Worm (Caenorhabditis elegans) whole organism, young adult: ENCODE measurements around the gene Y52E8A.1.
"Not testable (repeated sequence)": the region's sequence is repeated elsewhere in the genome, so short reads cannot be mapped to it uniquely, and the experiment has no call there.

ENCODE experiments used
- B0336.3 ChIP-seq: fragments of 200-800 bp; sonication (Bioruptor generic); IDR thresholded peaks from 2 replicates; pipeline ENCODE4 v1.3.6; 2022; ENCODE audit warnings: missing genetic modification characterization, missing compliant biosample characterization
- ceh-27 ChIP-seq: fragments of 200-800 bp; sonication (Bioruptor generic); optimal IDR thresholded peaks from 2 replicates; lab custom pipeline; 2018; ENCODE audit warnings: mild to moderate bottlenecking, missing genetic modification characterization, moderate library complexity, missing compliant biosample characterization
- ceh-91 ChIP-seq: fragments of 200-800 bp; sonication (Bioruptor generic); IDR thresholded peaks from 2 replicates; pipeline ENCODE4 v1.3.6; 2022; ENCODE audit warnings: missing genetic modification reagents, missing genetic modification characterization, missing compliant biosample characterization
- die-1 ChIP-seq: sonication (generic microtip); optimal IDR thresholded peaks from 2 replicates; lab custom pipeline; 2016; ENCODE audit warnings: missing genotype, mild to moderate bottlenecking, missing genetic modification characterization, missing compliant biosample characterization
- hmg-20 ChIP-seq: fragments of 200-800 bp; sonication (Bioruptor generic); IDR thresholded peaks from 2 replicates; pipeline ENCODE4 v1.3.6; 2022; ENCODE audit warnings: missing genetic modification reagents, missing genetic modification characterization, missing compliant biosample characterization
- madf-10 ChIP-seq: sonication (generic microtip); optimal IDR thresholded peaks from 2 replicates; lab custom pipeline; 2016; ENCODE audit warnings: mild to moderate bottlenecking, missing genetic modification characterization, missing compliant biosample characterization
- rpc-1 ChIP-seq, 2 experiments: fragments of 150-350 bp in 1 of 2; sonication (generic microtip) in 1 of 2; optimal IDR thresholded peaks; 2 replicates each; lab custom pipeline; 2014 to 2018; ENCODE audit warnings: missing biosample characterization in 1 of 2, missing genetic modification characterization in 1 of 2, missing genetic modification reagents in 1 of 2, missing genotype in 1 of 2
- snpc-1.3 ChIP-seq: sonication (generic microtip); optimal IDR thresholded peaks from 2 replicates; lab custom pipeline; 2017; ENCODE audit warnings: missing genetic modification characterization, mild to moderate bottlenecking, missing compliant biosample characterization, antibody characterized with exemption, moderate library complexity, missing genotype, missing genetic modification reagents; ENCODE audit not compliant: insufficient read depth
- tbx-9 ChIP-seq: sonication (generic microtip); optimal IDR thresholded peaks from 2 replicates; lab custom pipeline; 2016; ENCODE audit warnings: borderline replicate concordance, missing genetic modification characterization, inconsistent platforms, missing compliant biosample characterization
- unc-130 ChIP-seq: sonication (generic microtip); optimal IDR thresholded peaks from 2 replicates; lab custom pipeline; 2016; ENCODE audit warnings: missing genetic modification reagents, missing genetic modification characterization, missing compliant biosample characterization
- zim-3 ChIP-seq: sonication (generic microtip); optimal IDR thresholded peaks from 2 replicates; lab custom pipeline; 2017; ENCODE audit warnings: mild to moderate bottlenecking, missing genetic modification characterization, moderate library complexity, missing compliant biosample characterization

- not testable (repeated sequence) for TF ChIP-seq ceh-91 (GFP tag; lab: Robert Waterston, UW); madf-10 (tag; lab: Kevin White, UChicago); ceh-27; die-1; zim-3 (tag; lab: Kevin White, UChicago); hmg-20 (GFP tag; lab: Robert Waterston, UW); tbx-9 (tag; lab: Kevin White, UChicago); rpc-1 (optimal IDR thresholded peaks at IDR 0.05; lab: Kevin White, UChicago); rpc-1 (tag; optimal IDR thresholded peaks at IDR 0.05; lab: Kevin White, UChicago); B0336.3 (GFP tag; lab: Robert Waterston, UW); unc-130; snpc-1.3 (tag; lab: Kevin White, UChicago)
These were observed 12.8 kb upstream of the Y52E8A.1 start for ce11 chrII:4309112-4309511.
